Fruit fly (Drosophila melanogaster) whole organism, embryonic: Measurements from ENCODE around the gene cold.

ENCODE experiments used
- Asciz ChIP-seq: fragments of 200-800 bp; sonication (Bioruptor generic); optimal IDR thresholded peaks from 2 replicates; lab custom pipeline; 2017; ENCODE audit warnings: missing biosample characterization, mild to moderate bottlenecking, missing genetic modification characterization, missing genetic modification reagents
- CG12155 ChIP-seq: fragments of 200-800 bp; sonication (Bioruptor generic); optimal IDR thresholded peaks from 3 replicates; lab custom pipeline; 2016; ENCODE audit warnings: missing biosample characterization, missing genetic modification characterization
- CG13894 ChIP-seq: fragments of 200-800 bp; sonication (Bioruptor generic); optimal IDR thresholded peaks from 3 replicates; lab custom pipeline; 2018; ENCODE audit warnings: missing biosample characterization, mild to moderate bottlenecking, missing genetic modification characterization, moderate library complexity
- CG16815 ChIP-seq: fragments of 200-800 bp; sonication (Bioruptor generic); optimal IDR thresholded peaks from 3 replicates; lab custom pipeline; 2017; ENCODE audit warnings: missing biosample characterization, mild to moderate bottlenecking, missing genetic modification characterization
- CG17361 ChIP-seq: fragments of 200-800 bp; sonication (Bioruptor generic); IDR thresholded peaks from 3 replicates; pipeline ENCODE4 v1.3.6; 2022; ENCODE audit warnings: missing biosample characterization, missing genetic modification characterization
- CG17612 ChIP-seq: fragments of 200-800 bp; sonication (Bioruptor generic); IDR thresholded peaks from 2 replicates; pipeline ENCODE4 v1.3.6; 2022; ENCODE audit warnings: missing biosample characterization, missing genetic modification characterization
- CG17829 ChIP-seq: fragments of 200-800 bp; optimal IDR thresholded peaks from 2 replicates; lab custom pipeline; 2019; ENCODE audit warnings: missing biosample characterization, mild to moderate bottlenecking, missing genetic modification characterization, moderate library complexity
- CG18011 ChIP-seq: fragments of 200-800 bp; sonication (Bioruptor generic); optimal IDR thresholded peaks from 2 replicates; lab custom pipeline; 2017; ENCODE audit warnings: missing biosample characterization, missing genetic modification characterization, mild to moderate bottlenecking, moderate library complexity, missing genotype
- CG1832 ChIP-seq: fragments of 200-800 bp; sonication (Bioruptor generic); optimal IDR thresholded peaks from 2 replicates; lab custom pipeline; 2017; ENCODE audit warnings: missing biosample characterization, mild to moderate bottlenecking, missing genetic modification characterization, inconsistent platforms
- CG30020 ChIP-seq: fragments of 200-800 bp; optimal IDR thresholded peaks from 2 replicates; lab custom pipeline; 2019; ENCODE audit warnings: missing biosample characterization, mild to moderate bottlenecking, missing genetic modification characterization, moderate library complexity
- CG32772 ChIP-seq: fragments of 200-800 bp; sonication (Bioruptor generic); IDR thresholded peaks from 2 replicates; pipeline ENCODE4 v1.3.6; 2022; ENCODE audit warnings: missing biosample characterization, missing genetic modification characterization
- CG42726 ChIP-seq: fragments of 200-800 bp; sonication (Bioruptor generic); IDR thresholded peaks from 2 replicates; pipeline ENCODE4 v1.3.6; 2022; ENCODE audit warnings: missing biosample characterization, missing genetic modification characterization; ENCODE audit not compliant: partially characterized antibody
- CG6654 ChIP-seq: fragments of 200-800 bp; sonication (Bioruptor generic); optimal IDR thresholded peaks from 2 replicates; lab custom pipeline; 2017; ENCODE audit warnings: missing biosample characterization, mild to moderate bottlenecking, missing genetic modification characterization
- CG6813 ChIP-seq: fragments of 200-800 bp; sonication (Bioruptor generic); optimal IDR thresholded peaks from 2 replicates; lab custom pipeline; 2017; ENCODE audit warnings: missing biosample characterization, missing genetic modification characterization, mild to moderate bottlenecking, moderate library complexity, missing genetic modification reagents
- CG7987 ChIP-seq: fragments of 200-800 bp; sonication (Bioruptor generic); optimal IDR thresholded peaks from 2 replicates; lab custom pipeline; 2018; ENCODE audit warnings: missing biosample characterization, mild to moderate bottlenecking, missing genetic modification characterization, moderate library complexity
- CG9215 ChIP-seq: fragments of 200-800 bp; sonication (Bioruptor generic); IDR thresholded peaks from 2 replicates; pipeline ENCODE4 v1.3.6; 2022; ENCODE audit warnings: missing biosample characterization, missing genetic modification characterization
- Chrac-16 ChIP-seq: fragments of 200-800 bp; sonication (Bioruptor generic); optimal IDR thresholded peaks from 3 replicates; lab custom pipeline; 2016; ENCODE audit warnings: missing biosample characterization, missing genetic modification characterization
- D19B ChIP-seq: fragments of 200-800 bp; sonication (Bioruptor generic); optimal IDR thresholded peaks from 2 replicates; lab custom pipeline; 2017; ENCODE audit warnings: missing biosample characterization, mild to moderate bottlenecking, missing genetic modification characterization
- Doc2 ChIP-seq: fragments of 200-800 bp; sonication (Bioruptor generic); IDR thresholded peaks from 2 replicates; pipeline ENCODE4 v1.3.6; 2022; ENCODE audit warnings: missing biosample characterization, missing genetic modification characterization
- Dp ChIP-seq: fragments of 200-800 bp; sonication (Bioruptor generic); optimal IDR thresholded peaks from 2 replicates; lab custom pipeline; 2018; ENCODE audit warnings: missing biosample characterization, mild to moderate bottlenecking, missing genetic modification characterization, moderate library complexity
- E2f1 ChIP-seq: fragments of 200-800 bp; sonication (Bioruptor generic); IDR thresholded peaks from 2 replicates; pipeline ENCODE4 v1.3.6; 2022; ENCODE audit warnings: missing biosample characterization, missing genetic modification characterization
- ERR ChIP-seq: fragments of 200-800 bp; sonication (Bioruptor generic); optimal IDR thresholded peaks from 2 replicates; lab custom pipeline; 2016; ENCODE audit warnings: missing biosample characterization, missing genetic modification characterization
- H15 ChIP-seq: fragments of 200-800 bp; sonication (Bioruptor generic); IDR thresholded peaks from 3 replicates; pipeline ENCODE4 v1.3.6; 2022; ENCODE audit warnings: missing biosample characterization, missing genetic modification characterization
- Hr51 ChIP-seq, 2 experiments: fragments of 200-800 bp; sonication (Bioruptor generic); optimal IDR thresholded peaks; 2 replicates in 1 of 2; 3 replicates in 1 of 2; lab custom pipeline; 2016 to 2018; ENCODE audit warnings: missing biosample characterization in 2 of 2, missing genetic modification characterization in 2 of 2, mild to moderate bottlenecking in 1 of 2, moderate library complexity in 1 of 2
- Jarid2 ChIP-seq: fragments of 200-800 bp; sonication (Bioruptor generic); optimal IDR thresholded peaks from 3 replicates; lab custom pipeline; 2017; ENCODE audit warnings: mild to moderate bottlenecking, missing biosample characterization, missing genetic modification reagents, missing genetic modification characterization
- Lpt ChIP-seq: fragments of >200 bp; optimal IDR thresholded peaks from 2 replicates; lab custom pipeline; 2018; ENCODE audit warnings: missing biosample characterization, missing genetic modification characterization
- Med ChIP-seq: fragments of 200-800 bp; sonication (Bioruptor generic); peaks from one replicate; lab custom pipeline; 2016; ENCODE audit warnings: missing biosample characterization, missing genetic modification characterization, mild to moderate bottlenecking, inconsistent platforms, moderate library complexity
- Myb ChIP-seq: fragments of 200-800 bp; sonication (Bioruptor generic); optimal IDR thresholded peaks from 2 replicates; lab custom pipeline; 2016; ENCODE audit warnings: missing biosample characterization, missing genetic modification characterization
- NFAT ChIP-seq: fragments of 200-800 bp; sonication (Bioruptor generic); IDR thresholded peaks from 2 replicates; pipeline ENCODE4 v1.3.6; 2022; ENCODE audit warnings: missing biosample characterization, missing genetic modification characterization
- TFAM ChIP-seq: fragments of 200-800 bp; sonication (Bioruptor generic); optimal IDR thresholded peaks from 2 replicates; lab custom pipeline; 2017; ENCODE audit warnings: missing biosample characterization, missing genetic modification characterization, inconsistent platforms
- ash1 ChIP-seq: fragments of 200-800 bp; sonication (Bioruptor generic); optimal IDR thresholded peaks from 2 replicates; lab custom pipeline; 2018; ENCODE audit warnings: missing biosample characterization, mild to moderate bottlenecking, missing genetic modification characterization
- chm ChIP-seq: fragments of 200-800 bp; sonication (Bioruptor generic); IDR thresholded peaks from 2 replicates; pipeline ENCODE4 v1.3.6; 2022; ENCODE audit warnings: missing biosample characterization, missing genetic modification characterization
- crol ChIP-seq: fragments of 200-800 bp; sonication (Bioruptor generic); IDR thresholded peaks from 2 replicates; pipeline ENCODE4 v1.3.6; 2022; ENCODE audit warnings: missing biosample characterization, missing genetic modification characterization
- dmrt11E ChIP-seq: fragments of 200-800 bp; sonication (Bioruptor generic); optimal IDR thresholded peaks from 3 replicates; lab custom pipeline; 2018; ENCODE audit warnings: missing biosample characterization, mild to moderate bottlenecking, missing genetic modification characterization, moderate library complexity
- eve ChIP-seq, 2 experiments: fragments of >200 bp; optimal IDR thresholded peaks; 2 replicates each; lab custom pipeline; 2017; ENCODE audit warnings: missing biosample characterization in 2 of 2, missing genetic modification characterization in 2 of 2
- grn ChIP-seq: fragments of 200-800 bp; sonication (Bioruptor generic); optimal IDR thresholded peaks from 3 replicates; lab custom pipeline; 2017; ENCODE audit warnings: missing biosample characterization, missing genetic modification characterization
- gro ChIP-seq: fragments of 200-800 bp; sonication (Bioruptor generic); optimal IDR thresholded peaks from 2 replicates; lab custom pipeline; 2016; ENCODE audit warnings: missing biosample characterization, missing genetic modification characterization
- hkb ChIP-seq, 2 experiments: fragments of 200-800 bp in 1 of 2; fragments of >200 bp in 1 of 2; sonication (Bioruptor generic) in 1 of 2; IDR thresholded peaks in 1 of 2; optimal IDR thresholded peaks in 1 of 2; 2 replicates each; pipeline versions ENCODE4 v1.3.6 to Lab custom; 2017 to 2022; ENCODE audit warnings: missing biosample characterization in 1 of 2, missing genetic modification characterization in 1 of 2
- lab ChIP-seq: fragments of 200-800 bp; sonication (Bioruptor generic); optimal IDR thresholded peaks from 3 replicates; lab custom pipeline; 2017; ENCODE audit warnings: missing biosample characterization, missing genetic modification characterization, mild to moderate bottlenecking, moderate library complexity, missing genetic modification reagents
- nau ChIP-seq: fragments of 200-800 bp; sonication (Bioruptor generic); optimal IDR thresholded peaks from 3 replicates; lab custom pipeline; 2017; ENCODE audit warnings: missing biosample characterization, mild to moderate bottlenecking, missing genetic modification characterization, missing genetic modification reagents
- nerfin-2 ChIP-seq: fragments of 200-800 bp; sonication (Bioruptor generic); IDR thresholded peaks from 2 replicates; pipeline ENCODE4 v1.3.6; 2022; ENCODE audit warnings: missing biosample characterization, missing genetic modification characterization; ENCODE audit not compliant: partially characterized antibody
- salm ChIP-seq: fragments of 200-800 bp; sonication (Bioruptor generic); optimal IDR thresholded peaks from 2 replicates; lab custom pipeline; 2018; ENCODE audit warnings: missing biosample characterization, mild to moderate bottlenecking, missing genetic modification characterization
- sim ChIP-seq: fragments of 200-800 bp; sonication (Bioruptor generic); IDR thresholded peaks from 2 replicates; pipeline ENCODE4 v1.3.6; 2022; ENCODE audit warnings: missing biosample characterization, missing genetic modification characterization
- sob ChIP-seq: fragments of 200-800 bp; sonication (Bioruptor generic); IDR thresholded peaks from 2 replicates; pipeline ENCODE4 v1.3.6; 2022; ENCODE audit warnings: missing biosample characterization, missing genetic modification characterization
- stwl ChIP-seq: fragments of 200-800 bp; sonication (Bioruptor generic); optimal IDR thresholded peaks from 3 replicates; lab custom pipeline; 2018; ENCODE audit warnings: missing biosample characterization, mild to moderate bottlenecking, missing genetic modification characterization, moderate library complexity
- trh ChIP-seq: fragments of 200-800 bp; sonication (Bioruptor generic); optimal IDR thresholded peaks from 2 replicates; lab custom pipeline; 2016; ENCODE audit warnings: missing biosample characterization, missing genetic modification characterization
- wdn ChIP-seq: fragments of 200-800 bp; sonication (Bioruptor generic); IDR thresholded peaks from 2 replicates; pipeline ENCODE4 v1.3.6; 2022; ENCODE audit warnings: missing biosample characterization, missing genetic modification characterization
- zen2 ChIP-seq: fragments of 200-800 bp; sonication (Bioruptor generic); IDR thresholded peaks from 3 replicates; pipeline ENCODE4 v1.3.6; 2022; ENCODE audit warnings: missing biosample characterization, missing genetic modification characterization; ENCODE audit not compliant: partially characterized antibody

The cold gene

DNA sequence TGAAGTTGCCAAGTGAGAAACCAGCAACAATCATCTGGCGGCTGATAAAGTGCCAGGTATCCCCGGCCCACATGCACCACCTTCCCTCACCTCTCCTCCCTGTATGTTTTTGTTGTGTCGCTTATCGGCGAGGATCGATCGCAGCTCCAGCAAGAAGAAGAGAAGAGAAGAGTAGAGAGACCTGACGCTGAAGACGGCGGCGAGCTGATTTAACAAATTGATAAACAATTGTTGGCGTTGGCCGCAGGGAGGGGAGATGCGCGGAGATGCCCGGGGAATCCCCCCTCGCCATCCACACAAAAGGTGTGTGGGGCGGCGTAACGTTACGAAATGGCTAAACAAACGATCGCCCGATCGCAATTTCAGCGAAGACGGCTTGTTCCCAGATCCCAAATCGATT, 40.4 kb upstream of the cold start:
- TF ChIP-seq CG13894 (tag; lab: Kevin White, UChicago) (no peak), CG18011 (GFP tag; lab: Kevin White, UChicago) (no peak), lab (no peak), CG16815 (no peak), salm (tag; lab: Kevin White, UChicago) (no peak), H15 (GFP tag; lab: Robert Waterston, UW) (no peak), CG12155 (GFP tag; lab: Kevin White, UChicago) (no peak), trh (GFP tag; lab: Kevin White, UChicago) (no peak), grn (GFP tag; lab: Kevin White, UChicago) (peak; percentile 81), Asciz (GFP tag; lab: Kevin White, UChicago) (no peak), ERR (no peak), CG1832 (GFP tag; lab: Kevin White, UChicago) (no peak), crol (peak; percentile 79), wdn (no peak), CG7987 (GFP tag; lab: Kevin White, UChicago) (no peak), Jarid2 (GFP tag; lab: Kevin White, UChicago) (no peak)

DNA sequence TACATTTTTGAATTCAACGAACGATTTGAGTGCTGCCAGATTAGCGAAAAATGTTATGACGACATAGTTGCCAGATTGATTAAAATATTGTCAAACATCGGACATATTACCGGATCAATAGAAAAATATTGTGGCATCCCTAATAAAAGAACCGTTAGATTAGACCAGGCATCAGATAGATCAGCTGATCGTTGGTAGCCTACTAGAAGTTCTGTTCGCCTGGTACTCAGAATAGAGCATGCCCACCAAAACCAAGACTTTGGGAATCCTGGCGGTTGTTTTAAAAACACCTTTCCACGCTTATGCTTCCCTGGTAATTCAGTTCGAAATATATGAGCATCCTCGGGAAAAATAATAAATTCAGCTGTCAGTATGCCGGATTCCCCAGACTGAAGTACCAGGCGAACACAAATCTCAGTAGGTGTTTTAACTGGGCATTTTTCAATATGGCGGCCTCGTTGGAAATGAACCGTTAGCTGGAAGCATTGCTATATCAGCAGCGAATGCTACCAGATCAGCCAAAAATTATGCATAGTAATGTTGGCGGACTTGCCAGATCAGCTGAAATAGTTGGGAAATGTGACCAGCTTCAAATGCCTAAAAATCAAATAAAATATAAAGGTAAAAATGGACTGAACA, 33.4 kb upstream of the cold start:
- TF ChIP-seq stwl (tag; lab: Kevin White, UChicago) (peak; percentile 70), chm (GFP tag; lab: Robert Waterston, UW) (no peak), CG9215 (GFP tag; lab: Robert Waterston, UW) (no peak), CG32772 (no peak), Lpt (GFP tag; lab: Kevin White, UChicago) (no peak), CG17829 (tag; lab: Kevin White, UChicago) (peak; percentile 17), E2f1 (GFP tag; lab: Robert Waterston, UW) (no peak), CG6813 (GFP tag; lab: Kevin White, UChicago) (peak; percentile 17), CG42726 (GFP tag; lab: Robert Waterston, UW) (peak; percentile 28), nau (GFP tag; lab: Kevin White, UChicago) (no peak), zen2 (GFP tag; lab: Robert Waterston, UW) (peak; percentile 75; the same call in 2 of the 3 replicates), sim (GFP tag; lab: Robert Waterston, UW) (0 out of 2 replicates have a peak, but pooled peaks have one; percentile 21), Med (peak; percentile 88), eve (GFP tag; optimal IDR thresholded peaks at IDR 0.05; lab: Kevin White, UChicago) (no peak), ash1 (no peak), CG17361 (GFP tag; lab: Robert Waterston, UW) (peak; percentile 47; the same call in 2 of the 3 replicates), nerfin-2 (GFP tag; lab: Robert Waterston, UW) (no peak), Doc2 (GFP tag; lab: Robert Waterston, UW) (no peak), NFAT (peak; percentile 45; the same call in 1 of the 2 replicates), sob (GFP tag; lab: Robert Waterston, UW) (0 out of 2 replicates have a peak, but pooled peaks have one; percentile 21), Myb (GFP tag; lab: Kevin White, UChicago) (peak; percentile 100), Hr51 (GFP tag; optimal IDR thresholded peaks at IDR 0.05; lab: Kevin White, UChicago) (no peak), gro (GFP tag; lab: Kevin White, UChicago) (no peak), CG30020 (tag; lab: Kevin White, UChicago) (no peak), hkb (optimal IDR thresholded peaks at IDR 0.05; lab: Kevin White, UChicago) (no peak), hkb (GFP tag; IDR thresholded peaks at IDR 0.05; lab: Robert Waterston, UW) (no peak), grn (GFP tag; lab: Kevin White, UChicago) (peak; percentile 52), wdn (no peak), dmrt11E (tag; lab: Kevin White, UChicago) (no peak), salm (tag; lab: Kevin White, UChicago) (peak; percentile 46), Chrac-16 (GFP tag; lab: Kevin White, UChicago) (no peak), CG17612 (no peak), Dp (peak; percentile 71), CG6654 (no peak), D19B (GFP tag; lab: Kevin White, UChicago) (no peak), TFAM (GFP tag; lab: Kevin White, UChicago) (no peak)
